Fruit fly (Drosophila melanogaster) whole organism, prepupa: ENCODE measurements around the gene obst-H.
A peak's percentile ranks its signal among the peaks of the same experiment; 100 is the strongest.

Source experiments
- CG10631 ChIP-seq: fragments of 200-800 bp; sonication (Bioruptor generic); optimal IDR thresholded peaks from 2 replicates; lab custom pipeline; 2016; ENCODE audit warnings: missing biosample characterization, missing genetic modification characterization
- CG10669 ChIP-seq: fragments of 200-800 bp; sonication (Bioruptor generic); optimal IDR thresholded peaks from 3 replicates; lab custom pipeline; 2018; ENCODE audit warnings: missing biosample characterization, mild to moderate bottlenecking, missing genetic modification characterization, moderate library complexity
- CG11294 ChIP-seq: fragments of 200-800 bp; sonication (Bioruptor generic); IDR thresholded peaks from 2 replicates; pipeline ENCODE4 v1.3.6; 2022; ENCODE audit warnings: missing biosample characterization, missing genetic modification characterization
- CG11762 ChIP-seq: fragments of 200-800 bp; sonication (Bioruptor generic); optimal IDR thresholded peaks from 3 replicates; lab custom pipeline; 2016; ENCODE audit warnings: missing biosample characterization, missing genetic modification characterization; ENCODE audit not compliant: insufficient read depth
- CG15336 ChIP-seq: fragments of 200-800 bp; sonication (Bioruptor generic); IDR thresholded peaks from 2 replicates; pipeline ENCODE4 v1.3.6; 2022; ENCODE audit warnings: missing biosample characterization, missing genetic modification characterization
- CG1621 ChIP-seq: fragments of 200-800 bp; sonication (Bioruptor generic); optimal IDR thresholded peaks from 3 replicates; lab custom pipeline; 2018; ENCODE audit warnings: missing biosample characterization, mild to moderate bottlenecking, missing genetic modification characterization
- CG16779 ChIP-seq: fragments of 200-800 bp; sonication (Bioruptor generic); optimal IDR thresholded peaks from 3 replicates; lab custom pipeline; 2017; ENCODE audit warnings: missing biosample characterization, mild to moderate bottlenecking, missing genetic modification characterization
- CG3032 ChIP-seq: fragments of 200-800 bp; optimal IDR thresholded peaks from 2 replicates; lab custom pipeline; 2019; ENCODE audit warnings: missing biosample characterization, mild to moderate bottlenecking, missing genetic modification characterization, moderate library complexity
- CG32006 ChIP-seq: fragments of 200-800 bp; sonication (Bioruptor generic); optimal IDR thresholded peaks from 3 replicates; lab custom pipeline; 2017; ENCODE audit warnings: missing biosample characterization, mild to moderate bottlenecking, missing genetic modification characterization
- CG6808 ChIP-seq: fragments of 200-800 bp; sonication (Bioruptor generic); optimal IDR thresholded peaks from 3 replicates; lab custom pipeline; 2017; ENCODE audit warnings: missing biosample characterization, missing genetic modification characterization, mild to moderate bottlenecking, moderate library complexity, missing genetic modification reagents
- CG8119 ChIP-seq: fragments of 200-800 bp; sonication (Bioruptor generic); IDR thresholded peaks from 3 replicates; pipeline ENCODE4 v1.3.6; 2022; ENCODE audit warnings: missing biosample characterization, missing genetic modification characterization
- Eip75B ChIP-seq: fragments of 200-800 bp; sonication (Bioruptor generic); optimal IDR thresholded peaks from 3 replicates; lab custom pipeline; 2016; ENCODE audit warnings: missing biosample characterization, missing genetic modification characterization
- Ets21C ChIP-seq: fragments of 200-800 bp; sonication (Bioruptor generic); optimal IDR thresholded peaks from 3 replicates; lab custom pipeline; 2016; ENCODE audit warnings: missing biosample characterization, missing genetic modification characterization
- Ets96B ChIP-seq: fragments of 200-800 bp; optimal IDR thresholded peaks from 2 replicates; lab custom pipeline; 2019; ENCODE audit warnings: missing biosample characterization, mild to moderate bottlenecking, missing genetic modification characterization, moderate library complexity
- Gug ChIP-seq: fragments of 200-800 bp; sonication (Bioruptor generic); IDR thresholded peaks from 2 replicates; pipeline ENCODE4 v1.3.6; 2022; ENCODE audit warnings: missing biosample characterization, missing genetic modification characterization
- Hr38 ChIP-seq: sonication (Bioruptor generic); optimal IDR thresholded peaks from 2 replicates; lab custom pipeline; 2016; ENCODE audit warnings: missing biosample characterization, missing genetic modification characterization
- Hr39 ChIP-seq: fragments of 200-800 bp; sonication (Bioruptor generic); optimal IDR thresholded peaks from 2 replicates; lab custom pipeline; 2016; ENCODE audit warnings: missing biosample characterization, missing genetic modification characterization
- OdsH ChIP-seq: fragments of 200-800 bp; sonication (Bioruptor generic); optimal IDR thresholded peaks from 3 replicates; lab custom pipeline; 2016; ENCODE audit warnings: missing biosample characterization, missing genetic modification characterization
- Sox14 ChIP-seq: fragments of 200-800 bp; sonication (Bioruptor generic); optimal IDR thresholded peaks from 3 replicates; lab custom pipeline; 2016; ENCODE audit warnings: missing biosample characterization, missing genetic modification characterization
- eg ChIP-seq: fragments of 200-800 bp; sonication (Bioruptor generic); IDR thresholded peaks from 3 replicates; pipeline ENCODE4 v1.3.6; 2022; ENCODE audit warnings: missing biosample characterization, missing genetic modification characterization
- fd85E ChIP-seq: fragments of 200-800 bp; sonication (Bioruptor generic); optimal IDR thresholded peaks from 3 replicates; lab custom pipeline; 2016; ENCODE audit warnings: missing biosample characterization, missing genetic modification characterization
- fkh ChIP-seq: fragments of 200-800 bp; sonication (Bioruptor generic); optimal IDR thresholded peaks from 3 replicates; lab custom pipeline; 2017; ENCODE audit warnings: missing biosample characterization, mild to moderate bottlenecking, missing genetic modification characterization, moderate library complexity
- lz ChIP-seq: fragments of 200-800 bp; sonication (Bioruptor generic); optimal IDR thresholded peaks from 3 replicates; lab custom pipeline; 2016; ENCODE audit warnings: missing biosample characterization, missing genetic modification characterization
- svp ChIP-seq: fragments of 200-800 bp; sonication (Bioruptor generic); peaks from one replicate; lab custom pipeline; 2016; ENCODE audit warnings: missing biosample characterization, missing genetic modification characterization
- topi ChIP-seq: fragments of 200-800 bp; sonication (Bioruptor generic); optimal IDR thresholded peaks from 3 replicates; lab custom pipeline; 2016; ENCODE audit warnings: missing biosample characterization, missing genetic modification characterization

Gene obst-H

dm6 chr3L:15493886-15494598 is 35.0 kb downstream of the obst-H start:
- TF ChIP-seq Eip75B (GFP tag; lab: Kevin White, UChicago) = no peak
- no peak for TF ChIP-seq CG8119 (GFP tag; lab: Robert Waterston, UW)
- peak; percentile 14 for TF ChIP-seq fkh (GFP tag; lab: Kevin White, UChicago)
- TF ChIP-seq CG32006 (GFP tag; lab: Kevin White, UChicago) = peak; percentile 9
- no peak for TF ChIP-seq fd85E
- no peak for TF ChIP-seq topi (GFP tag; lab: Kevin White, UChicago)
- TF ChIP-seq CG11762 (GFP tag; lab: Kevin White, UChicago) = no peak
- no peak for TF ChIP-seq CG11294
- no peak for TF ChIP-seq CG10631 (GFP tag; lab: Kevin White, UChicago)
- TF ChIP-seq CG1621 (tag; lab: Kevin White, UChicago) = no peak
- no peak; the same call in 1 of the 2 replicates for TF ChIP-seq CG15336 (GFP tag; lab: Robert Waterston, UW)
- TF ChIP-seq, all 60 proteins: peak for 2

- TF ChIP-seq Gug (GFP tag; lab: Robert Waterston, UW) (no peak), OdsH (GFP tag; lab: Kevin White, UChicago) (no peak), CG10669 (no peak), CG16779 (tag; lab: Kevin White, UChicago) (no peak), CG1621 (tag; lab: Kevin White, UChicago) (no peak), Hr39 (GFP tag; lab: Kevin White, UChicago) (no peak), eg (no peak), Ets21C (GFP tag; lab: Kevin White, UChicago) (no peak), Hr38 (GFP tag; lab: Kevin White, UChicago) (no peak), Ets96B (tag; lab: Kevin White, UChicago) (no peak), CG6808 (GFP tag; lab: Kevin White, UChicago) (no peak), CG3032 (tag; lab: Kevin White, UChicago) (no peak), lz (GFP tag; lab: Kevin White, UChicago) (no peak), Sox14 (GFP tag; lab: Kevin White, UChicago) (no peak), CG11294 (no peak), svp (GFP tag; lab: Kevin White, UChicago) (no peak)
These were observed 43.7 kb downstream of the obst-H start, which contains the start of gene Ran-like for dm6 chr3L:15485302-15485701. Ran-like (minus strand) TSS chr3L:15485402.
